Fruit fly (Drosophila melanogaster): ENCODE measurements around the gene CG18577.

DNA sequence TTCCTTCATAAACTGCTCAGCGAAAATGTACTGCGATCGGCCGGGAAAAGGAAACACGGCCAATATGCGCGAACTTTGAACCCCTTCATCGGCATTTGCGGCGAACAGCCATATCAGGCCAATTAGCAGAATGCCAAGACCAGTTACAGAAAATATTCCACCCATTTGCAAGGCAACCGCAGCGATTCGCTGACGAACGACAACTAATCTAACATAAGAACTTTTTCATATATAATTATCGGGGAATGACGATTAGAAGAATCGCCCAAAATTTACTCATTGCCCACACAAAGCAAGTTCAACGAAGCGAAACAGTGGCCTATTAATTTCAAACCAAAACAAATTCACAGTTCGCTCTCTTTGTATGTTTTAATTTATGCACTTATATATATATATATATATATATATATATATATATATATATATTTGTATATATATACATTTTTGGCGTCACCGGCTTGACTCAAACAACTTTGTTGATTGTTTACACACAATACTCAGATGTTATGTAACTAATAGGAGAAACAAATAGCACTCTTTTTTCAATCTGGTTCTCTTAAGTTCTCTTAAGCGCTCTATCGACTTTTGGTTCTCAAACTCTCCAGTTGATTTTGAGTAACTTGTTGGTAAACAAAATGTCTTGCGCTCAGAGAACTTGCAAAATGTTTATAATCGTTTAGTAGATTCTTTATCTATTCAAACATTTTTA is 23.3 kb upstream of the CG18577 start, which contains the start of gene Ugt35A1:
- TF ChIP-seq CG7368 (GFP tag; optimal IDR thresholded peaks at IDR 0.05) (no peak), Blimp-1 (GFP tag; optimal IDR thresholded peaks at IDR 0.05) (no peak), Sox15 (GFP tag; optimal IDR thresholded peaks at IDR 0.05) (no peak), ss (GFP tag; optimal IDR thresholded peaks at IDR 0.05) (no peak), Ets96B (tag; optimal IDR thresholded peaks at IDR 0.05) (no peak), fd59A (GFP tag; optimal IDR thresholded peaks at IDR 0.05) (no peak), OdsH (GFP tag; optimal IDR thresholded peaks at IDR 0.05) (no peak), CG10631 (GFP tag; optimal IDR thresholded peaks at IDR 0.05) (no peak), Eip75B (GFP tag; optimal IDR thresholded peaks at IDR 0.05) (no peak), CG8119 (GFP tag; IDR thresholded peaks at IDR 0.05) (no peak), CG8319 (GFP tag; optimal IDR thresholded peaks at IDR 0.05) (no peak), dac (GFP tag; optimal IDR thresholded peaks at IDR 0.05) (no peak), CG1621 (tag; optimal IDR thresholded peaks at IDR 0.05) (no peak), Gug (GFP tag; IDR thresholded peaks at IDR 0.05) (no peak)

All from whole organism, prepupa.